Worm (Caenorhabditis elegans) whole organism, late embryonic: ENCODE results near the gene ZC317.6.
"Not testable (repeated sequence)": the region's sequence is repeated elsewhere in the genome, so short reads cannot be mapped to it uniquely, and the experiment has no call there.

ENCODE experiments used
- ceh-45 ChIP-seq: fragments of 200-800 bp; sonication (Bioruptor generic); IDR thresholded peaks from 2 replicates; pipeline ENCODE4 v1.3.6; 2022; ENCODE audit warnings: missing genetic modification reagents, missing genetic modification characterization, missing compliant biosample characterization
- ceh-9 ChIP-seq: sonication (generic microtip); optimal IDR thresholded peaks from 2 replicates; lab custom pipeline; 2016; ENCODE audit warnings: mild to moderate bottlenecking, missing genetic modification characterization, inconsistent platforms, missing compliant biosample characterization
- dve-1 ChIP-seq: sonication (generic microtip); optimal IDR thresholded peaks from 2 replicates; lab custom pipeline; 2017; ENCODE audit warnings: antibody characterized with exemption, mild to moderate bottlenecking, missing genetic modification characterization, missing compliant biosample characterization
- fkh-10 ChIP-seq: fragments of 150-350 bp; optimal IDR thresholded peaks from 2 replicates; lab custom pipeline; 2014; ENCODE audit warnings: missing biosample characterization, missing genetic modification reagents, missing genetic modification characterization
- lin-11 ChIP-seq: fragments of 200-800 bp; sonication (Bioruptor generic); optimal IDR thresholded peaks from 2 replicates; lab custom pipeline; 2018; ENCODE audit warnings: mild to moderate bottlenecking, missing genetic modification characterization, missing compliant biosample characterization
- nhr-11 ChIP-seq: fragments of 150-350 bp; optimal IDR thresholded peaks from 2 replicates; lab custom pipeline; 2014; ENCODE audit warnings: missing biosample characterization, missing genetic modification characterization
- odd-2 ChIP-seq: sonication (generic microtip); optimal IDR thresholded peaks from 2 replicates; lab custom pipeline; 2017; ENCODE audit warnings: antibody characterized with exemption, mild to moderate bottlenecking, missing genetic modification characterization, missing compliant biosample characterization
- pax-1 ChIP-seq: fragments of 150-350 bp; optimal IDR thresholded peaks from 2 replicates; lab custom pipeline; 2014; ENCODE audit warnings: missing biosample characterization, missing genetic modification characterization
- pha-4 ChIP-seq: fragments of 150-350 bp; optimal IDR thresholded peaks from 2 replicates; lab custom pipeline; 2018; ENCODE audit warnings: missing biosample characterization, missing genetic modification reagents, missing genetic modification characterization
- sdc-2 ChIP-seq: sonication (generic microtip); optimal IDR thresholded peaks from 2 replicates; lab custom pipeline; 2016; ENCODE audit warnings: missing genotype, missing genetic modification characterization, missing compliant biosample characterization
- unc-42 ChIP-seq: sonication (generic microtip); optimal IDR thresholded peaks from 2 replicates; lab custom pipeline; 2016; ENCODE audit warnings: missing genotype, missing genetic modification characterization, missing compliant biosample characterization
- unc-86 ChIP-seq: sonication (generic microtip); optimal IDR thresholded peaks from 2 replicates; lab custom pipeline; 2016; ENCODE audit warnings: missing genetic modification characterization, missing compliant biosample characterization

DNA sequence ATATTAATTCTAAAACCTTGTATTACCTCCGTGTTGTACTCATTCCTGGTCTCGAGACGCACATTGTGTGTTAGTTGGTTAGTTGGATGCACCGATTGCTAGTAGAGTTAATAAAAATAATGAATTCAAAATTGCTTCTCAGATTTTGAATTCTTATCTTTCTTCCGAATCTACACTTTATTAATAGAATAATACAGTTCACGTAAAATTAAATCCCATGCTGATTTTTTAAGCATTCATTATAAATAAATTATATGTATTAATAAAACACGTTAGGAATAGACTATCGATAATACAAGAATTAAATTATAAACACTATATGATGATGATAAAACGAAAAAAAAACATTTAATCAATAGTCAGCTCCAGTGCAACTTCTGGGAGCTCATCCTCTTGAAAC lies at the start of gene ZC317.6:
- not testable (repeated sequence) for TF ChIP-seq ceh-45 (GFP tag; lab: Robert Waterston, UW); odd-2 (tag; lab: Kevin White, UChicago); fkh-10 (GFP tag; lab: Kevin White, UChicago); unc-42 (tag; lab: Kevin White, UChicago); sdc-2 (tag; lab: Kevin White, UChicago); dve-1 (tag; lab: Kevin White, UChicago); pax-1 (tag; lab: Kevin White, UChicago); nhr-11; unc-86; ceh-9; lin-11 (tag; lab: Kevin White, UChicago); pha-4 (tag; lab: Kevin White, UChicago)
